Worm (Caenorhabditis elegans) whole organism, L4 larva: ENCODE data around the gene ncx-9.

Experiments used
- D1046.2 ChIP-seq: fragments of 200-800 bp; sonication (Bioruptor generic); IDR thresholded peaks from 2 replicates; pipeline ENCODE4 v1.3.6; 2022; ENCODE audit warnings: missing genetic modification characterization, missing compliant biosample characterization
- F44E2.7 ChIP-seq: fragments of 200-800 bp; sonication (Bioruptor generic); IDR thresholded peaks from 2 replicates; pipeline ENCODE4 v2.1.2; 2022; ENCODE audit warnings: missing genetic modification characterization, missing compliant biosample characterization
- F49E8.2 ChIP-seq: sonication (generic microtip); optimal IDR thresholded peaks from 2 replicates; lab custom pipeline; 2016; ENCODE audit warnings: missing compliant biosample characterization, mild to moderate bottlenecking, missing genetic modification characterization, borderline replicate concordance
- R02D3.7 ChIP-seq: fragments of 150-350 bp; sonication (generic microtip); optimal IDR thresholded peaks from 3 replicates; lab custom pipeline; 2014; ENCODE audit warnings: missing biosample characterization, missing genetic modification characterization
- T20F7.1 ChIP-seq: fragments of 200-800 bp; sonication (Bioruptor generic); optimal IDR thresholded peaks from 2 replicates; lab custom pipeline; 2018; ENCODE audit warnings: mild to moderate bottlenecking, missing genetic modification characterization, missing compliant biosample characterization
- Y75B8A.6 ChIP-seq: fragments of 200-800 bp; sonication (Bioruptor generic); IDR thresholded peaks from 2 replicates; pipeline ENCODE4 v1.3.6; 2022; ENCODE audit warnings: missing genetic modification reagents, missing genetic modification characterization, missing compliant biosample characterization
- ZK337.2 ChIP-seq: fragments of 200-800 bp; sonication (Bioruptor generic); IDR thresholded peaks from 2 replicates; pipeline ENCODE4 v1.3.6; 2022; ENCODE audit warnings: missing genetic modification reagents, missing genetic modification characterization, missing compliant biosample characterization
- ceh-28 ChIP-seq: fragments of 150-350 bp; optimal IDR thresholded peaks from 2 replicates; lab custom pipeline; 2014; ENCODE audit warnings: missing biosample characterization, missing genetic modification reagents, missing genetic modification characterization
- ceh-32 ChIP-seq: sonication (generic microtip); optimal IDR thresholded peaks from 2 replicates; lab custom pipeline; 2016; ENCODE audit warnings: mild to moderate bottlenecking, missing genetic modification characterization, missing compliant biosample characterization; ENCODE audit not compliant: poor library complexity
- cey-2 ChIP-seq: sonication (generic microtip); optimal IDR thresholded peaks from 3 replicates; lab custom pipeline; 2017; ENCODE audit warnings: missing genetic modification characterization, mild to moderate bottlenecking, missing compliant biosample characterization, antibody characterized with exemption, borderline replicate concordance; ENCODE audit not compliant: insufficient read depth
- daf-8 ChIP-seq: fragments of 200-800 bp; sonication (Bioruptor generic); IDR thresholded peaks from 2 replicates; pipeline ENCODE4 v1.3.6; 2022; ENCODE audit warnings: missing genetic modification characterization, missing compliant biosample characterization
- dmd-6 ChIP-seq: fragments of 200-800 bp; sonication (Bioruptor generic); IDR thresholded peaks from 2 replicates; pipeline ENCODE4 v1.3.6; 2022; ENCODE audit warnings: missing genetic modification reagents, missing genetic modification characterization, missing compliant biosample characterization
- dmd-8 ChIP-seq: fragments of 200-800 bp; sonication (Bioruptor generic); IDR thresholded peaks from 2 replicates; pipeline ENCODE4 v1.3.6; 2022; ENCODE audit warnings: missing genetic modification characterization, missing compliant biosample characterization
- dve-1 ChIP-seq: sonication (generic microtip); optimal IDR thresholded peaks from 2 replicates; lab custom pipeline; 2017; ENCODE audit warnings: antibody characterized with exemption, mild to moderate bottlenecking, missing genetic modification characterization, missing compliant biosample characterization; ENCODE audit not compliant: insufficient read depth
- fkh-10 ChIP-seq: fragments of 150-350 bp; optimal IDR thresholded peaks from 2 replicates; lab custom pipeline; 2014; ENCODE audit warnings: missing biosample characterization, missing genetic modification reagents, missing genetic modification characterization
- hlh-11 ChIP-seq: fragments of 200-800 bp; sonication (Bioruptor generic); optimal IDR thresholded peaks from 2 replicates; lab custom pipeline; 2018; ENCODE audit warnings: mild to moderate bottlenecking, missing genetic modification characterization, missing compliant biosample characterization
- hmg-1.1 ChIP-seq: fragments of 200-800 bp; sonication (Bioruptor generic); IDR thresholded peaks from 2 replicates; pipeline ENCODE4 v1.3.6; 2022; ENCODE audit warnings: missing genetic modification reagents, missing genetic modification characterization, missing compliant biosample characterization
- lin-39 ChIP-seq: fragments of 150-350 bp; optimal IDR thresholded peaks from 2 replicates; lab custom pipeline; 2014; ENCODE audit warnings: missing biosample characterization, missing genetic modification reagents, missing genetic modification characterization
- lsy-2 ChIP-seq, 2 experiments: fragments of 150-350 bp in 1 of 2; sonication (generic microtip) in 1 of 2; optimal IDR thresholded peaks; 2 replicates each; lab custom pipeline; 2014 to 2017; ENCODE audit warnings: missing biosample characterization in 2 of 2, missing genetic modification characterization in 2 of 2
- mdl-1 ChIP-seq, 2 experiments: fragments of 150-350 bp in 1 of 2; sonication (generic microtip) in 1 of 2; optimal IDR thresholded peaks; 2 replicates each; lab custom pipeline; 2014 to 2017; ENCODE audit warnings: missing biosample characterization in 2 of 2, missing genetic modification characterization in 2 of 2
- mdt-29 ChIP-seq: fragments of 200-800 bp; sonication (Bioruptor generic); IDR thresholded peaks from 2 replicates; pipeline ENCODE4 v1.3.6; 2022; ENCODE audit warnings: missing genetic modification reagents, missing genetic modification characterization, missing compliant biosample characterization
- mep-1 ChIP-seq: fragments of 150-350 bp; sonication (generic microtip); optimal IDR thresholded peaks from 3 replicates; lab custom pipeline; 2014; ENCODE audit warnings: missing biosample characterization, missing genetic modification characterization
- mes-2 ChIP-seq: sonication (generic microtip); optimal IDR thresholded peaks from 2 replicates; lab custom pipeline; 2016; ENCODE audit warnings: missing genotype, mild to moderate bottlenecking, missing genetic modification characterization, missing compliant biosample characterization; ENCODE audit not compliant: poor library complexity, severe bottlenecking
- mxl-2 ChIP-seq: fragments of 200-800 bp; sonication (Bioruptor generic); conservative IDR thresholded peaks from 2 replicates; pipeline ENCODE4 v1.3.6; 2022; ENCODE audit warnings: missing genetic modification reagents, missing genetic modification characterization, missing compliant biosample characterization
- mxl-3 ChIP-seq: fragments of 200-800 bp; sonication (Bioruptor generic); optimal IDR thresholded peaks from 2 replicates; lab custom pipeline; 2018; ENCODE audit warnings: mild to moderate bottlenecking, missing genetic modification characterization, missing compliant biosample characterization
- nhr-10 ChIP-seq: fragments of 150-350 bp; optimal IDR thresholded peaks from 2 replicates; lab custom pipeline; 2014; ENCODE audit warnings: missing biosample characterization, missing genetic modification characterization
- nhr-102 ChIP-seq: sonication (generic microtip); optimal IDR thresholded peaks from 2 replicates; lab custom pipeline; 2016; ENCODE audit warnings: mild to moderate bottlenecking, missing genetic modification characterization, moderate library complexity, missing compliant biosample characterization
- nhr-28 ChIP-seq: fragments of 150-350 bp; optimal IDR thresholded peaks from 2 replicates; lab custom pipeline; 2014; ENCODE audit warnings: missing biosample characterization, missing genetic modification characterization
- nhr-41 ChIP-seq: fragments of 200-800 bp; sonication (Bioruptor generic); IDR thresholded peaks from 2 replicates; pipeline ENCODE4 v1.3.6; 2022; ENCODE audit warnings: missing genetic modification reagents, missing genetic modification characterization, missing compliant biosample characterization
- nhr-42 ChIP-seq: fragments of 200-800 bp; sonication (Bioruptor generic); IDR thresholded peaks from 2 replicates; pipeline ENCODE4 v1.3.6; 2022; ENCODE audit warnings: missing genetic modification characterization, missing compliant biosample characterization
- nhr-6 ChIP-seq: fragments of 150-350 bp; optimal IDR thresholded peaks from 2 replicates; lab custom pipeline; 2014; ENCODE audit warnings: missing biosample characterization, missing genetic modification characterization
- nhr-77 ChIP-seq: fragments of 150-350 bp; optimal IDR thresholded peaks from 2 replicates; lab custom pipeline; 2014; ENCODE audit warnings: missing biosample characterization, missing genetic modification characterization
- pha-4 ChIP-seq, 2 experiments: fragments of 150-350 bp in 1 of 2; fragments of 200-800 bp in 1 of 2; sonication (Bioruptor generic) in 1 of 2; IDR thresholded peaks in 1 of 2; optimal IDR thresholded peaks in 1 of 2; 2 replicates each; pipeline versions ENCODE4 v1.3.6 to Lab custom; 2014 to 2022; ENCODE audit warnings: missing genetic modification characterization in 2 of 2, missing genetic modification reagents in 2 of 2, missing biosample characterization in 1 of 2, missing compliant biosample characterization in 1 of 2
- php-3 ChIP-seq: fragments of 200-800 bp; sonication (Bioruptor generic); IDR thresholded peaks from 2 replicates; pipeline ENCODE4 v1.3.6; 2022; ENCODE audit warnings: missing genetic modification reagents, missing genetic modification characterization, missing compliant biosample characterization
- pqm-1 ChIP-seq: sonication (generic microtip); optimal IDR thresholded peaks from 2 replicates; lab custom pipeline; 2017; ENCODE audit warnings: missing biosample characterization, missing genetic modification characterization
- rbr-2 ChIP-seq: sonication (generic microtip); optimal IDR thresholded peaks from 2 replicates; lab custom pipeline; 2016; ENCODE audit warnings: missing genotype, missing genetic modification characterization, missing compliant biosample characterization
- snpc-4 ChIP-seq: fragments of 150-350 bp; optimal IDR thresholded peaks from 2 replicates; lab custom pipeline; 2014; ENCODE audit warnings: missing biosample characterization, missing genetic modification characterization
- tag-97 ChIP-seq: fragments of 200-800 bp; sonication (Bioruptor generic); IDR thresholded peaks from 2 replicates; pipeline ENCODE4 v1.3.6; 2022; ENCODE audit warnings: missing genetic modification characterization, missing compliant biosample characterization
- unc-62 ChIP-seq, 3 experiments: fragments of 150-350 bp in 1 of 3; sonication (generic microtip); optimal IDR thresholded peaks in 2 of 3; peaks in 1 of 3; 1 replicate in 1 of 3; 2 replicates in 2 of 3; lab custom pipeline; 2014 to 2017; ENCODE audit warnings: missing biosample characterization in 3 of 3, missing genetic modification characterization in 3 of 3, missing genetic modification reagents in 3 of 3, missing genotype in 1 of 3
- zag-1 ChIP-seq: fragments of 150-350 bp; optimal IDR thresholded peaks from 2 replicates; lab custom pipeline; 2014; ENCODE audit warnings: missing biosample characterization, missing genetic modification characterization
- zfp-3 ChIP-seq: fragments of 200-800 bp; sonication (Bioruptor generic); conservative IDR thresholded peaks from 2 replicates; pipeline ENCODE4 v1.3.6; 2022; ENCODE audit warnings: missing genetic modification reagents, missing genetic modification characterization, missing compliant biosample characterization
- zip-11 ChIP-seq: fragments of 200-800 bp; sonication (Bioruptor generic); IDR thresholded peaks from 2 replicates; pipeline ENCODE4 v1.3.6; 2022; ENCODE audit warnings: missing genetic modification characterization, missing compliant biosample characterization

The ncx-9 gene

DNA sequence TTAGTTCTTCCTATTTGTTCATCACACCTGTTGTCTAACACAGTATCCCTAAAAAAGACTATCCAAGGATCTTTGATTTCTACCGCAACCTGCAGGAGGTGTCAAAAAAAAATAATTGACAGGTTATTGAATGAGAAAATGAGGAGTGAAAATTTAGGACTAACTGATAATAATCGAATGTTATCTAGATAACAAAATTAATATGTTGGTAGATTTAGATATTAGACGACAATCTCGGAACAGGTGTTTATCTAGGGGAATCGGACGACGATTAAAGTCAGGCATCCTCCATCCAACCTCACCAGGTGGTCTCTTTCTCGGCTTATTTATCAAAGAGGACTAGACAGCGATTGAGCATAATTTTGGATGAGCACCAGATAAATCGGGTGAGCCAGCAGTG is 26.3 kb downstream of the ncx-9 start:
- TF ChIP-seq R02D3.7: no peak
- TF ChIP-seq F49E8.2 (tag; lab: Kevin White, UChicago): no peak
- TF ChIP-seq dve-1 (tag; lab: Kevin White, UChicago): peak; percentile 27
- TF ChIP-seq zfp-3 (GFP tag; lab: Robert Waterston, UW): no peak
- TF ChIP-seq ceh-32: no peak
- TF ChIP-seq hmg-1.1 (GFP tag; lab: Robert Waterston, UW): no peak
- peak; percentile 17; the same call in 1 of the 2 replicates for TF ChIP-seq dmd-6 (GFP tag; lab: Robert Waterston, UW)
- TF ChIP-seq nhr-10: no peak
- TF ChIP-seq nhr-41 (GFP tag; lab: Robert Waterston, UW): no peak
- no peak for TF ChIP-seq lin-39 (tag; lab: Kevin White, UChicago)
- no peak for TF ChIP-seq tag-97
- no peak for TF ChIP-seq zag-1
- TF ChIP-seq unc-62 (GFP tag; optimal IDR thresholded peaks at IDR 0.05 in 1 of 2; lab: Kevin White, UChicago): peak in 1 of 2 experiments; percentile 13
- TF ChIP-seq unc-62 (tag; optimal IDR thresholded peaks at IDR 0.05; lab: Kevin White, UChicago): no peak
- TF ChIP-seq fkh-10: no peak
- TF ChIP-seq mdt-29 (GFP tag; lab: Robert Waterston, UW): no peak
- no peak for TF ChIP-seq ceh-28 (tag; lab: Kevin White, UChicago)
- no peak for TF ChIP-seq nhr-6 (tag; lab: Kevin White, UChicago)
- TF ChIP-seq nhr-102 (tag; lab: Kevin White, UChicago): no peak

- TF ChIP-seq F44E2.7 (no peak), cey-2 (tag; lab: Kevin White, UChicago) (no peak), pqm-1 (no peak), Y75B8A.6 (GFP tag; lab: Robert Waterston, UW) (no peak), dve-1 (tag; lab: Kevin White, UChicago) (no peak), nhr-41 (GFP tag; lab: Robert Waterston, UW) (no peak), dmd-8 (GFP tag; lab: Robert Waterston, UW) (no peak), D1046.2 (GFP tag; lab: Robert Waterston, UW) (no peak), mes-2 (no peak), lin-39 (tag; lab: Kevin White, UChicago) (no peak), nhr-10 (no peak), php-3 (GFP tag; lab: Robert Waterston, UW) (no peak), snpc-4 (tag; lab: Kevin White, UChicago) (no peak), mxl-3 (GFP tag; lab: Kevin White, UChicago) (no peak), nhr-77 (tag; lab: Kevin White, UChicago) (no peak), mxl-2 (GFP tag; lab: Robert Waterston, UW) (no peak), zip-11 (no peak)
Observed at ce11 chrV:4967238-4967637, 27.8 kb downstream of the ncx-9 start.

DNA sequence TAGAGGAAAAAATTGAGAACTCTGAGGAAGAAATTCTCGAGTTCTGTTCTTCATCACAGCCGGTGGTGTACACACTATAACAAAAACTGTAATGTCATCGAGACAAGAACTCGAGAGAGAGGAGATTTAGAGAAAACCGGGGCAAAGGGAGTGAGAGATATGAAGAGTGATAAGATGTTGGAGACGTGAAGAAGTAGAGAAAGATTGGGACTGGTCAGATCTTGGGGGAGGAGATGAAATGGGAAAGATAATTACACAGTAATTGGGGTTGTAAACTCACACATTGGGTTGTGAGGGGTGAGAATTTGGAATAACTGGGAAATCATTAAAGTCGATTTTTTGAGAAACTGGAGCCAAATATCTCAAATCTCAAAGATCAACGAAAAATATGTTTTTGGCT is 29.3 kb downstream of the ncx-9 start:
- TF ChIP-seq zfp-3 (GFP tag; lab: Robert Waterston, UW) (no peak), nhr-28 (tag; lab: Kevin White, UChicago) (peak; percentile 24)
- TF ChIP-seq, all 104 proteins: peak for 1

ce11 chrV:4964671-4965420 is 30.2 kb downstream of the ncx-9 start:
- TF ChIP-seq hlh-11 (peak; percentile 33), dmd-6 (GFP tag; lab: Robert Waterston, UW) (peak; percentile 34; the same call in 1 of the 2 replicates), pqm-1 (peak; percentile 84), mes-2 (peak; percentile 42), lsy-2 (tag; optimal IDR thresholded peaks at IDR 0.05; lab: Kevin White, UChicago) (peak in 1 of 2 experiments; percentile 18), daf-8 (GFP tag; lab: Robert Waterston, UW) (no peak), nhr-28 (tag; lab: Kevin White, UChicago) (peak; percentile 18), ZK337.2 (no peak), nhr-6 (tag; lab: Kevin White, UChicago) (peak; percentile 58), mdl-1 (tag; optimal IDR thresholded peaks at IDR 0.05; lab: Kevin White, UChicago) (no peak), mep-1 (peak; percentile 10), nhr-41 (GFP tag; lab: Robert Waterston, UW) (peak; percentile 70; the same call in 1 of the 2 replicates), pha-4 (GFP tag; IDR thresholded peaks at IDR 0.05; lab: Robert Waterston, UW) (no peak), pha-4 (tag; optimal IDR thresholded peaks at IDR 0.05; lab: Kevin White, UChicago) (peak; percentile 75), ceh-32 (no peak), rbr-2 (tag; lab: Kevin White, UChicago) (no peak), nhr-42 (GFP tag; lab: Robert Waterston, UW) (no peak), T20F7.1 (GFP tag; lab: Kevin White, UChicago) (peak; percentile 26), cey-2 (tag; lab: Kevin White, UChicago) (peak; percentile 36), nhr-102 (tag; lab: Kevin White, UChicago) (no peak)
